Worm (Caenorhabditis elegans): ENCODE measurements around the gene Y57G11C.1147.
"Not testable (repeated sequence)": the region's sequence is repeated elsewhere in the genome, so short reads cannot be mapped to it uniquely, and the experiment has no call there.

Y57G11C.1147 gene

DNA sequence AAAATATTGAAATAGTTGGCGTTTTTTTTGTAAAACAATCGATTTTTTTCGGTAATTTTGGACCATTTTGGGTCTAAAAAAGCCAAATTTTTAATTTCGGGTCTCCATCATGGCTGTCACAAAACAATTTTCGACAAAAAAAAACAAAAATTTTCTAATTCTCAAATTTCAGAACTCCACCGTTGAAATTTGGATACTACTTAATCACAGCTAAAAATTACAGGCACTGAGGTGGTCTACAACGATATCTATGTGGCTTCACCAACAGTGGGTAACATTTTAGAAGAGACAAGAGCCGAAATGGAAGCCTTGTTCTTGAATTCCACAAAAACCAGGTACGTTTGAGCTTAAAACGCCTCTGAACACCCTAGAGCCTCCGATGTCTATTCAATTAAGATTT, 5.0 kb upstream of the Y57G11C.1147 start, which contains the start of gene Y57G11C.1142:
Y57G11C.1142 (plus strand) TSS at position 301 of the 400 bp plus-strand sequence.
- no peak for TF ChIP-seq W03F9.2 (tag; optimal IDR thresholded peaks at IDR 0.05)
- no peak for TF ChIP-seq him-1 (tag; optimal IDR thresholded peaks at IDR 0.05)
- TF ChIP-seq dao-5 (tag; optimal IDR thresholded peaks at IDR 0.05): no peak

DNA sequence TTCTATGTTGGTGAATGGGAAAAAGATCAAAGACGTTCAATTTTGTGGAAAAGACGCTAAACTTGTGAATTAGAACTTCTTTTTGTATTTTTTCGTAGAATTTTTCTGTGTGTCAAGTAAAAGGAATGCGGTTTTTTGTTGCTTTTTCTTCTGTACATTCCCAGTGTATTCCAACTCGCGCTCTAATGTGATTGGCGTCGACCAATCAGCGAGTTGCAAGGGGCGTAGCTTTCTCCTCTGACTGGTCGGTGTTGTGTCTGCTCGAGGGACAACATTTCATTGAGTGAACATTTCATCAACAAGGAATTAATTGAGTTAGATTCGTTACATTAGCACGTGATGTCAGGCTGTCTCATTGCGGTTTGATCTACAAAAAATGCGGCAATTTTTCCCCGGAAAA, 3.6 kb upstream of the Y57G11C.1147 start:
- TF ChIP-seq dao-5 (tag; optimal IDR thresholded peaks at IDR 0.05): no peak
- TF ChIP-seq W03F9.2 (tag; optimal IDR thresholded peaks at IDR 0.05): no peak
- no peak for TF ChIP-seq him-1 (tag; optimal IDR thresholded peaks at IDR 0.05)

ce11 chrIV:14799186-14799585, 1.9 kb upstream of the Y57G11C.1147 start, which contains the start of gene Y57G11C.14:
Gene Y57G11C.14 (plus strand): TSS chrIV:14799311.
- TF ChIP-seq W03F9.2 (tag; optimal IDR thresholded peaks at IDR 0.05) (no peak), dao-5 (tag; optimal IDR thresholded peaks at IDR 0.05) (no peak), him-1 (tag; optimal IDR thresholded peaks at IDR 0.05) (no peak)

ce11 chrIV:14797849-14798248, 535 bp upstream of the Y57G11C.1147 start, which contains the start of gene arl-8:
Gene arl-8 (plus strand): TSS chrIV:14798149.
- no peak for TF ChIP-seq dao-5 (tag; optimal IDR thresholded peaks at IDR 0.05)
- no peak for TF ChIP-seq him-1 (tag; optimal IDR thresholded peaks at IDR 0.05)
- TF ChIP-seq W03F9.2 (tag; optimal IDR thresholded peaks at IDR 0.05): no peak

- TF ChIP-seq W03F9.2 (tag; optimal IDR thresholded peaks at IDR 0.05): no peak
- TF ChIP-seq him-1 (tag; optimal IDR thresholded peaks at IDR 0.05): no peak
These were observed 1.3 kb downstream of the Y57G11C.1147 start, which contains the start of gene coq-3 for ce11 chrIV:14795918-14796488. Gene coq-3 (minus strand): TSS chrIV:14796324.

DNA sequence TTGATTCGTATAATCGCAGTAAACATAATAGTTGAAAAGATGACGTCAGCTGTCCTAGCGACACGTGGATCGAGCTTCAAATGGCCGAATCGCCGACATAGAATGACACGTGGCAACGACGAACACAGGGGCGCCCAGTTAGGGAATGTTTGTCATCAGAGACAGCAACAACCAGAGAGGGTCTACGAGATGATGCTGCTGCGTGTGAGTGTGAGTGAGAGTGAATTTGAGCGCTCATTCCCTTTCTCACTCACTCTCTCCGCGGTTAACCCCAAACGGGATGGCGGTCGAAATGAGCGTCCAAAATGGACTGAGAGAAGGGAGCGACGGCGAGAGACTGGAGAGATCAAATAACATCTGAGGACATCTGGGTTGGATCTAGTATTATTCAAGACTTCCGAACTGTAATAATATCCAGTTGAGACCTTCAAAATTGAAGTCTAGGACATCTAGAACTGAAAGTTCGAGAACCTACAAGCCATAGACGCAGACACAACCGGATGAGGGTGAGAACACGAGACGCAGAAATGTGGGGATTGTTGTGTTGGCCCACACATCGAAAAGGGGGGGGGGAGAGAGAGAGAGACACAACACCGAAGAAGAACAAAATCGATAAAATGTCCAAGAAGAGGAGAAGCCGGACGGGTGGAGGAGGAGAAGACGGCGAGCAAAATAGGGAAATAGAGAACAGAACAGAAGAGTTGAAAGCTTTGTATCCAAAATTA, 3.3 kb downstream of the Y57G11C.1147 start:
- TF ChIP-seq W03F9.2 (tag; optimal IDR thresholded peaks at IDR 0.05) (no peak), dao-5 (tag; optimal IDR thresholded peaks at IDR 0.05) (no peak), him-1 (tag; optimal IDR thresholded peaks at IDR 0.05) (peak; percentile 26)

DNA sequence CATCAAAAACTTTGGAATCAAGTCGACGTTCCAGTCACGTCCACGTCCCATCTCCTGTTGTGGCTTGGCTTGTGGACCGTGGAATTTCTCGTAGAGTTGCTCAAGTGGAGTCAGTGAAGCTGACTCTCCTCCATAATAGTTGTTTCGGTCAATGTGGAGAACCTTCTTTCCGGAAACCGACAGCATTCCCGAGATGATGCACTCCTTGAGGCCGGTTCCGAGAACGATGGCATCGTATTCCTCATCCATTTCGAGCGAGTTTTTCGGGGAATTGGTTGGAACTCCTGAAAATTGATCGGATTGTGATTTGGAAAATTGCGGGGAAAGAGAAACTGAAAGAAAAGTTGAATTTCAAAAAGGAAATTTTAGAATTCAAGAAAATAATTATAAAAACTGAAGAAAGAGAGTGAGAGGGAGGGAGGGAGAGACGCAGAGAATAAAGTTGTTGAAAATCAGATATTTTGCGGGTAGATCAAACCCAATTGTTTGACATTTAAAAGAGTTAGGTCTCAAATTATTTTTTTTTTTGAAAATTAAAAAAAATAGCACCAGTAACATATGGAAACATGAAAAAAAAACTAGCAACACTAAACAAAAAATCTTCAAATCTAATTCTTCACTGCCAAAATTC, 4.6 kb downstream of the Y57G11C.1147 start, which contains the start of gene gdi-1:
gdi-1 (minus strand) TSS at position 286 of the 631 bp plus-strand sequence.
- TF ChIP-seq W03F9.2 (tag; optimal IDR thresholded peaks at IDR 0.05) (no peak), him-1 (tag; optimal IDR thresholded peaks at IDR 0.05) (no peak), dao-5 (tag; optimal IDR thresholded peaks at IDR 0.05) (no peak)

ce11 chrIV:14790579-14790978, 6.7 kb downstream of the Y57G11C.1147 start:
- TF ChIP-seq W03F9.2 (tag; optimal IDR thresholded peaks at IDR 0.05) (no peak), him-1 (tag; optimal IDR thresholded peaks at IDR 0.05) (no peak), dao-5 (tag; optimal IDR thresholded peaks at IDR 0.05) (no peak)

DNA sequence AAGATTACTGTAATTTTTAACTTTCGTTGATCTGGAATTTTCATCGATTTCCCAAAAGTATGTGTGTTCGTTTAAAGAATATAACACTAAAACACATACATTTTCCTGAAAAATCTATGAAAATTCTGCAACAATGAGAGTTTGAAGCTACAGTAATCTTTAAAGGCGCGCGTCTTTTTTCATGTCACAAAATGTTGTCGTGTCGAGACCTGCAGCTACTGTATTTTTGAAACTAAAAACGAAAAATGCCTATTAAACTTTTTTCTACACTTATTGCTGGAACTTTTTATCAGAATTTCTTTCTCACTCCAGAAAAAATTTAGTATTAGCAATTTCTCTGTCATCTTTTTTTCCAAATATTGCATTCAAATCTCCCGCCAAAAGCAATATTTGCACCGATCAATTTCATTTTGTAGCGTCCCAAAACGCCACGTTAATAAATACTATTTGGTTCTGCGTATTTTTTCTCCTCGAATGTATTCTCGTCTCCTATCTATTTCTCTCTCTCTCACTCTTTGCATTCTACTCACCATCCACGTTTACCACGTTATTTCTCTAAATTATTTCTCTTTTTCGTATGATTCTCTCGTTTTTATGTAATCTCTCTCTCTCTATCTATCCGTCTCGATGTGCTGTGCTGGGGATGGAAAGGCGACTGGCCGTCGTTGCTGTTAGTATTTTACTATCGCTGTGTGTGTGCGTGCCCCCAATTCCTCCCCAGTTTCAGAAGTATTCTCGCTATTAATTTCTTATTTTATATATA, 10.8 kb downstream of the Y57G11C.1147 start, which contains the start of gene melo-1:
melo-1 (plus strand) TSS at position 658 of the 763 bp plus-strand sequence.
- TF ChIP-seq dao-5 (tag; optimal IDR thresholded peaks at IDR 0.05) (no peak), him-1 (tag; optimal IDR thresholded peaks at IDR 0.05) (peak; percentile 44)

ce11 chrIV:14784481-14784880, 12.8 kb downstream of the Y57G11C.1147 start, which contains the start of gene nlp-56:
Gene nlp-56 (minus strand): TSS chrIV:14784737.
- TF ChIP-seq W03F9.2 (tag; optimal IDR thresholded peaks at IDR 0.05) (no peak), dao-5 (tag; optimal IDR thresholded peaks at IDR 0.05) (no peak), him-1 (tag; optimal IDR thresholded peaks at IDR 0.05) (no peak)

ce11 chrIV:14782211-14782610, 15.1 kb downstream of the Y57G11C.1147 start, which contains the start of gene Y57G11C.1130:
Gene Y57G11C.1130 (plus strand): TSS chrIV:14782511.
- TF ChIP-seq him-1 (tag; optimal IDR thresholded peaks at IDR 0.05): no peak
- no peak for TF ChIP-seq W03F9.2 (tag; optimal IDR thresholded peaks at IDR 0.05)
- TF ChIP-seq dao-5 (tag; optimal IDR thresholded peaks at IDR 0.05): no peak

DNA sequence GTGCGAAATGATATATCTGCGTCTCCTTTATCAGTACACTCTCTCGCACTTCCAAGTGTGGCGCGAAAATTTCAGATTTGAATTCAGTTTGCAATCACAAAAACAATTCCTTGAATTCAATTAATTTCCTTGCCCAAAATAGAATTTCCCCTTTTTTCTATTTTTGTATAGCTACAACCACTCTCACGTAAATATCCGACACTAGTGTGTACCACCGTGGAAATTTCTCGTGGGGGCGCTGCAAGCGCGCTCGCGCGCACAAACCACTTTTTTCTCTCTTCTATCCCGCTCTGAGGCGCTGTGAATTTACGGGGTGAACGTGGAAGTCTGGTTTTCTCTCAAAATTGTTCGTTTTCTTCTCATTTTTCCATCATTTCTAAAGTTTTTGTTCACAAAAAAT, 15.8 kb downstream of the Y57G11C.1147 start, which contains the start of gene Y57G11C.8:
Y57G11C.8 (plus strand) TSS at position 301 of the 400 bp plus-strand sequence.
- TF ChIP-seq him-1 (tag; optimal IDR thresholded peaks at IDR 0.05) (no peak), dao-5 (tag; optimal IDR thresholded peaks at IDR 0.05) (no peak), W03F9.2 (tag; optimal IDR thresholded peaks at IDR 0.05) (no peak)

ce11 chrIV:14774454-14774853, 22.9 kb downstream of the Y57G11C.1147 start, which contains the start of gene Y57G11C.51:
Gene Y57G11C.51 (minus strand): TSS chrIV:14774554.
- TF ChIP-seq him-1, dao-5, W03F9.2 (tag; optimal IDR thresholded peaks at IDR 0.05): not testable (repeated sequence)
